Worm (Caenorhabditis elegans) whole organism, L2 larva: Measurements from ENCODE around the gene dyf-19.

Experiments
- F13H6.1 ChIP-seq: sonication (generic microtip); optimal IDR thresholded peaks from 2 replicates; lab custom pipeline; 2016; ENCODE audit warnings: missing genetic modification characterization, missing compliant biosample characterization
- R02D3.7 ChIP-seq: fragments of 150-350 bp; optimal IDR thresholded peaks from 2 replicates; lab custom pipeline; 2014; ENCODE audit warnings: missing biosample characterization, missing genetic modification characterization
- ama-1 ChIP-seq: fragments of 150-350 bp; optimal IDR thresholded peaks from 2 replicates; lab custom pipeline; 2018; ENCODE audit warnings: inconsistent platforms
- ceh-82 ChIP-seq: fragments of 150-350 bp; optimal IDR thresholded peaks from 2 replicates; lab custom pipeline; 2014; ENCODE audit warnings: missing biosample characterization, missing genetic modification characterization
- dmd-4 ChIP-seq: sonication (generic microtip); optimal IDR thresholded peaks from 2 replicates; lab custom pipeline; 2017; ENCODE audit warnings: missing biosample characterization, missing genetic modification characterization
- egl-27 ChIP-seq: sonication (generic microtip); optimal IDR thresholded peaks from 3 replicates; lab custom pipeline; 2017; ENCODE audit warnings: missing biosample characterization, missing genetic modification reagents, missing genetic modification characterization
- fos-1 ChIP-seq: fragments of 150-350 bp; optimal IDR thresholded peaks from 2 replicates; lab custom pipeline; 2014; ENCODE audit warnings: missing biosample characterization, missing genetic modification characterization
- lin-13 ChIP-seq: fragments of 150-350 bp; optimal IDR thresholded peaks from 2 replicates; lab custom pipeline; 2014; ENCODE audit warnings: missing biosample characterization, missing genetic modification reagents, missing genetic modification characterization
- nhr-10 ChIP-seq: sonication (generic microtip); optimal IDR thresholded peaks from 2 replicates; lab custom pipeline; 2017; ENCODE audit warnings: missing biosample characterization, missing genetic modification characterization
- nhr-25 ChIP-seq: fragments of 150-350 bp; sonication (generic microtip); optimal IDR thresholded peaks from 3 replicates; lab custom pipeline; 2014; ENCODE audit warnings: missing biosample characterization, missing genetic modification characterization
- nhr-6 ChIP-seq: fragments of 150-350 bp; optimal IDR thresholded peaks from 2 replicates; lab custom pipeline; 2014; ENCODE audit warnings: missing biosample characterization, missing genetic modification characterization
- skn-1 ChIP-seq: sonication (generic microtip); optimal IDR thresholded peaks from 2 replicates; lab custom pipeline; 2017; ENCODE audit warnings: missing biosample characterization, missing genetic modification characterization
- snpc-4 ChIP-seq: fragments of 150-350 bp; optimal IDR thresholded peaks from 2 replicates; lab custom pipeline; 2014; ENCODE audit warnings: missing biosample characterization, missing genetic modification characterization

DNA sequence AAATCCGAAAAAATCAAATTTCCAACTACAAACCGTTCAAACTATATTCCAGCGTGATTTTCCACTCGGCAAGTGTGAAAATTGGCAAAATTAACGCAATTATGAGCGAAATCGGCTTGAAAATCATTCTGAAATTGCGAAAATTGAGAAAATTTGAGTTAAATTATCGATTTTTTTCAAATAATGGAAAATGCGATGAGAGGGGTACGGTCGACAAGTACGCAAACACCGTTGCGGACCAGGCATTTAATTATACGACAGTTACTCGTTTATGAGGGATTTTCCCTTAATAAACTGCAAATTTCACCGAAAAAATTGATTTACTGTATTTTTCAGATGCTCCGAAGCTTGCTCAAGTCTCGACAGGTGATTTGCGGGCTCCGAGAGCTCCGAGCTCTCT lies 19.1 kb downstream of the dyf-19 start, which contains the start of the genes Y43F8C.7 and mrps-28:
- no peak for TF ChIP-seq ama-1 (lab: Kevin White, UChicago)
- TF ChIP-seq ceh-82 = no peak
- no peak for TF ChIP-seq nhr-25 (tag; lab: Kevin White, UChicago)
- TF ChIP-seq R02D3.7 (tag; lab: Kevin White, UChicago) = no peak
- TF ChIP-seq snpc-4 = no peak
- peak; percentile 50 for TF ChIP-seq lin-13 (GFP tag; lab: Kevin White, UChicago)
- TF ChIP-seq fos-1 = no peak
- no peak for TF ChIP-seq nhr-10 (tag; lab: Kevin White, UChicago)
- no peak for TF ChIP-seq skn-1
- TF ChIP-seq nhr-6 (tag; lab: Kevin White, UChicago) = no peak
- TF ChIP-seq F13H6.1 (tag; lab: Kevin White, UChicago) = no peak
- no peak for TF ChIP-seq egl-27
- TF ChIP-seq dmd-4 (tag; lab: Kevin White, UChicago) = no peak
